Worm (Caenorhabditis elegans) whole organism, L3 larva: ENCODE measurements around the gene msp-56.
A peak's percentile ranks its signal among the peaks of the same experiment; 100 is the strongest.

ENCODE experiments used
- aly-2 ChIP-seq: fragments of 150-350 bp; optimal IDR thresholded peaks from 2 replicates; lab custom pipeline; 2014; ENCODE audit warnings: missing biosample characterization, missing genetic modification characterization
- ama-1 ChIP-seq: fragments of 150-350 bp; optimal IDR thresholded peaks from 2 replicates; lab custom pipeline; 2018
- ceh-16 ChIP-seq: sonication (generic microtip); optimal IDR thresholded peaks from 2 replicates; lab custom pipeline; 2017; ENCODE audit warnings: missing biosample characterization, missing genetic modification characterization
- ceh-28 ChIP-seq: fragments of 150-350 bp; optimal IDR thresholded peaks from 2 replicates; lab custom pipeline; 2014; ENCODE audit warnings: missing biosample characterization, missing genetic modification reagents, missing genetic modification characterization
- daf-12 ChIP-seq: fragments of 150-350 bp; optimal IDR thresholded peaks from 2 replicates; lab custom pipeline; 2014; ENCODE audit warnings: missing biosample characterization, missing genetic modification reagents, missing genetic modification characterization
- egl-27 ChIP-seq: sonication (generic microtip); optimal IDR thresholded peaks from 4 replicates; lab custom pipeline; 2017; ENCODE audit warnings: missing biosample characterization, missing genetic modification reagents, missing genetic modification characterization
- elt-1 ChIP-seq: fragments of 150-350 bp; optimal IDR thresholded peaks from 2 replicates; lab custom pipeline; 2014; ENCODE audit warnings: missing biosample characterization, missing genetic modification characterization
- elt-2 ChIP-seq: sonication (generic microtip); optimal IDR thresholded peaks from 2 replicates; lab custom pipeline; 2016; ENCODE audit warnings: missing genetic modification reagents, mild to moderate bottlenecking, missing genetic modification characterization, missing compliant biosample characterization
- elt-3 ChIP-seq, 3 experiments: fragments of 150-350 bp in 1 of 3; sonication (generic microtip) in 2 of 3; optimal IDR thresholded peaks; 2 replicates in 2 of 3; 4 replicates in 1 of 3; lab custom pipeline; 2014 to 2017; ENCODE audit warnings: missing biosample characterization in 3 of 3, missing genetic modification characterization in 3 of 3
- eor-1 ChIP-seq, 2 experiments: fragments of 150-350 bp; optimal IDR thresholded peaks; 2 replicates each; lab custom pipeline; 2014 to 2018; ENCODE audit warnings: missing biosample characterization in 2 of 2, missing genetic modification characterization in 2 of 2
- fkh-10 ChIP-seq: sonication (generic microtip); optimal IDR thresholded peaks from 2 replicates; lab custom pipeline; 2017; ENCODE audit warnings: missing biosample characterization, missing genetic modification reagents, missing genetic modification characterization
- fkh-2 ChIP-seq: fragments of 150-350 bp; optimal IDR thresholded peaks from 2 replicates; lab custom pipeline; 2014; ENCODE audit warnings: missing biosample characterization, missing genetic modification reagents, missing genetic modification characterization
- fos-1 ChIP-seq: fragments of 150-350 bp; optimal IDR thresholded peaks from 2 replicates; lab custom pipeline; 2014; ENCODE audit warnings: missing biosample characterization, missing genetic modification characterization
- hmg-11 ChIP-seq: sonication (generic microtip); optimal IDR thresholded peaks from 2 replicates; lab custom pipeline; 2016; ENCODE audit warnings: missing genetic modification characterization, missing compliant biosample characterization
- jun-1 ChIP-seq: fragments of 150-350 bp; optimal IDR thresholded peaks from 2 replicates; lab custom pipeline; 2014; ENCODE audit warnings: missing biosample characterization, missing genetic modification reagents, missing genetic modification characterization
- lin-15B ChIP-seq: fragments of 150-350 bp; optimal IDR thresholded peaks from 2 replicates; lab custom pipeline; 2014; ENCODE audit warnings: missing biosample characterization, missing genetic modification characterization
- lin-39 ChIP-seq: fragments of 150-350 bp; optimal IDR thresholded peaks from 2 replicates; lab custom pipeline; 2018; ENCODE audit warnings: missing biosample characterization, missing genetic modification reagents, missing genetic modification characterization
- mml-1 ChIP-seq: fragments of 150-350 bp; sonication (generic microtip); optimal IDR thresholded peaks from 3 replicates; lab custom pipeline; 2014; ENCODE audit warnings: missing biosample characterization, missing genetic modification characterization
- nfya-1 ChIP-seq: sonication (generic microtip); optimal IDR thresholded peaks from 2 replicates; lab custom pipeline; 2017; ENCODE audit warnings: missing genetic modification characterization, mild to moderate bottlenecking, missing compliant biosample characterization, antibody characterized with exemption, moderate library complexity; ENCODE audit not compliant: insufficient read depth
- nhr-12 ChIP-seq: fragments of 150-350 bp; optimal IDR thresholded peaks from 2 replicates; lab custom pipeline; 2014; ENCODE audit warnings: missing biosample characterization, missing genetic modification characterization
- nhr-23 ChIP-seq: fragments of 150-350 bp; optimal IDR thresholded peaks from 2 replicates; lab custom pipeline; 2014; ENCODE audit warnings: missing biosample characterization, missing genetic modification reagents, missing genetic modification characterization
- nhr-28 ChIP-seq: fragments of 150-350 bp; optimal IDR thresholded peaks from 2 replicates; lab custom pipeline; 2014; ENCODE audit warnings: missing biosample characterization, missing genetic modification characterization
- nhr-43 ChIP-seq: sonication (generic microtip); optimal IDR thresholded peaks from 2 replicates; lab custom pipeline; 2016; ENCODE audit warnings: mild to moderate bottlenecking, missing genetic modification characterization, missing compliant biosample characterization; ENCODE audit not compliant: poor library complexity, severe bottlenecking
- nhr-76 ChIP-seq: fragments of 150-350 bp; sonication (generic microtip); optimal IDR thresholded peaks from 5 replicates; lab custom pipeline; 2014; ENCODE audit warnings: missing biosample characterization, missing genetic modification characterization
- nhr-77 ChIP-seq: fragments of 150-350 bp; optimal IDR thresholded peaks from 2 replicates; lab custom pipeline; 2014; ENCODE audit warnings: missing biosample characterization, missing genetic modification characterization
- pha-4 ChIP-seq: fragments of 150-350 bp; optimal IDR thresholded peaks from 2 replicates; lab custom pipeline; 2014; ENCODE audit warnings: missing biosample characterization, missing genetic modification reagents, missing genetic modification characterization
- pqm-1 ChIP-seq: fragments of 150-350 bp; optimal IDR thresholded peaks from 2 replicates; lab custom pipeline; 2017; ENCODE audit warnings: missing biosample characterization, missing genetic modification characterization, inconsistent platforms
- sea-2 ChIP-seq: fragments of 150-350 bp; sonication (generic microtip); optimal IDR thresholded peaks from 4 replicates; lab custom pipeline; 2014; ENCODE audit warnings: missing biosample characterization, missing genetic modification reagents, missing genetic modification characterization
- snpc-4 ChIP-seq: fragments of 150-350 bp; optimal IDR thresholded peaks from 2 replicates; lab custom pipeline; 2014; ENCODE audit warnings: missing biosample characterization, missing genetic modification characterization
- tbx-2 ChIP-seq: sonication (generic microtip); optimal IDR thresholded peaks from 2 replicates; lab custom pipeline; 2016; ENCODE audit warnings: mild to moderate bottlenecking, missing genetic modification characterization, missing compliant biosample characterization
- unc-39 ChIP-seq: sonication (generic microtip); optimal IDR thresholded peaks from 4 replicates; lab custom pipeline; 2017; ENCODE audit warnings: missing biosample characterization, missing genetic modification characterization
- unc-62 ChIP-seq: fragments of 150-350 bp; sonication (generic microtip); optimal IDR thresholded peaks from 4 replicates; lab custom pipeline; 2014; ENCODE audit warnings: missing biosample characterization, missing genetic modification reagents, missing genetic modification characterization
- zag-1 ChIP-seq: fragments of 150-350 bp; optimal IDR thresholded peaks from 2 replicates; lab custom pipeline; 2014; ENCODE audit warnings: missing biosample characterization, missing genetic modification characterization

Gene msp-56

DNA sequence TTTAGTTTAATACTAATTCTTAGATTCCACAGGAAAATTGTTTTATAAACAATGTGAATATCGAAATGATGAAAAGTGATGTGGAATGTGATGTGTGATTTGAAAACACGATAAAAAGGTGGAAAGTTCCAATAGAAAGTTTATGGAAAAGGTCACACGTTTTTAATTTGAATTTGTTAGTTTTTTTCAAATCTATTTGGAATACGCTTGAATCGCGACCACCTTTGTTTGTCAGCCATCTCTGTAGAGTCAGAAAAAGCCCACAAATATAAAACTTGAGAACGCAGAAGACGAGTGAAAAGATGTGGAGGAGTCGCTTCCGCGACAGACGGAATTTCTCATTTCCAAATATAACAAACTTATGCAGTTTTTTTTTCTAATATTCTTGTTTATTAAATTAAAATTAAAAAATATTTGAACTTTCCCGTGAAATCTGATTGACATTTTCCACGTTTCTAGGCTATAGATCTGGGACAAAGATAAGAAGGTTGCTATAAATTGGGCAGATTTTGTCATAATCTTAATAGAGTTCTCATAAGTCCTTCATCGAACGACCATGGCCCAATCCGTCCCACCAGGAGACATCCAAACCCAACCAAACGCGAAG, at the start of gene msp-56, which contains the start of gene kin-24:
msp-56 (plus strand) TSS at position 557 of the 607 bp plus-strand sequence.
kin-24 (minus strand) TSS at position 101 of the 607 bp plus-strand sequence.
- TF ChIP-seq hmg-11 (tag; lab: Kevin White, UChicago) (no peak), jun-1 (no peak), pqm-1 (no peak), unc-62 (no peak), pha-4 (tag; lab: Kevin White, UChicago) (no peak), elt-1 (tag; lab: Kevin White, UChicago) (no peak), lin-15B (tag; lab: Kevin White, UChicago) (no peak), nhr-23 (tag; lab: Kevin White, UChicago) (no peak), nhr-28 (tag; lab: Kevin White, UChicago) (no peak), ceh-16 (tag; lab: Kevin White, UChicago) (no peak), sea-2 (no peak), nhr-77 (no peak), nfya-1 (tag; lab: Kevin White, UChicago) (no peak), fos-1 (tag; lab: Kevin White, UChicago) (no peak), unc-39 (tag; lab: Kevin White, UChicago) (no peak), zag-1 (no peak), ceh-28 (no peak), mml-1 (no peak), nhr-12 (tag; lab: Kevin White, UChicago) (no peak), ama-1 (no peak)

ce11 chrIV:9795250-9795649, 46.1 kb upstream of the msp-56 start:
- TF ChIP-seq fkh-2 (tag; lab: Kevin White, UChicago), result no peak
- TF ChIP-seq sea-2, result no peak
- TF ChIP-seq lin-39 (tag; lab: Kevin White, UChicago), result no peak
- no peak for TF ChIP-seq aly-2

ce11 chrIV:9796494-9796893, 44.8 kb upstream of the msp-56 start, which contains the start of gene pis-1:
pis-1 (minus strand) TSS chrIV:9796594.
- TF ChIP-seq nhr-23 (tag; lab: Kevin White, UChicago), result no peak
- no peak for TF ChIP-seq egl-27 (tag; lab: Kevin White, UChicago)
- TF ChIP-seq eor-1 (tag; optimal IDR thresholded peaks at IDR 0.05; lab: Kevin White, UChicago), result no peak
- no peak for TF ChIP-seq sea-2
- TF ChIP-seq lin-15B (tag; lab: Kevin White, UChicago), result no peak
- TF ChIP-seq, all 47 proteins: peak for 0

ce11 chrIV:9797304-9798003, 43.9 kb upstream of the msp-56 start, which contains the start of gene T13F2.2:
T13F2.2 (minus strand) TSS chrIV:9797354.
- no peak for TF ChIP-seq snpc-4 (tag; lab: Kevin White, UChicago)
- peak; percentile 69 for TF ChIP-seq elt-2 (tag; lab: Kevin White, UChicago)
- TF ChIP-seq nhr-43 (tag; lab: Kevin White, UChicago), result peak; percentile 2
- TF ChIP-seq pqm-1, result peak; percentile 59
- TF ChIP-seq elt-1 (tag; lab: Kevin White, UChicago), result no peak
- TF ChIP-seq lin-15B (tag; lab: Kevin White, UChicago), result peak; percentile 20

ce11 chrIV:9798307-9798706, 43.0 kb upstream of the msp-56 start:
- TF ChIP-seq lin-39 (tag; lab: Kevin White, UChicago), result no peak
- no peak for TF ChIP-seq daf-12 (tag; lab: Kevin White, UChicago)
- peak; percentile 23 for TF ChIP-seq elt-2 (tag; lab: Kevin White, UChicago)
- TF ChIP-seq nhr-77, result no peak

DNA sequence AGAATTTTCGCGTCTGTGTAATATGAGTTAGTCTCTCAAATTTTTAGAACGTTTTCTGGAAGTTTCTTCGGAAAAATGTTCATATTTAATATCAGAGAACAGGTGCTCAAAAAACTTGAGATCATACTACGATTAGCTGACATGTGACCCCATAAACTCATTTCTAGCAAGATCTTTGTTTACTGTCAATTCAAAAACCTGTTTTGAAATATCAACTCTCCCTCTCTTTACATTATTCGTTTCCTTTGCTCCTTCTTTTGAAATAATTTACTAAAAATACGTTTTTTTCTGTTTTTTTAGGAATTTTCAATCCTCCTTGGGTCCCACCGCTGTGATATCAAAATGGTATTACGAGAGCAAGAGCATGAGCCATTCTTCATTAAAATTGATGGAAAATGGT, 42.2 kb upstream of the msp-56 start, which contains the start of gene fat-4:
fat-4 (plus strand) TSS at position 301 of the 400 bp plus-strand sequence.
- TF ChIP-seq nfya-1 (tag; lab: Kevin White, UChicago) (no peak), fkh-10 (GFP tag; lab: Kevin White, UChicago) (no peak), egl-27 (tag; lab: Kevin White, UChicago) (no peak), elt-3 (tag; optimal IDR thresholded peaks at IDR 0.05; lab: Kevin White, UChicago) (no peak), pha-4 (tag; lab: Kevin White, UChicago) (no peak), tbx-2 (tag; lab: Kevin White, UChicago) (no peak), nhr-76 (tag; lab: Kevin White, UChicago) (no peak), fos-1 (tag; lab: Kevin White, UChicago) (no peak), pqm-1 (no peak), unc-39 (tag; lab: Kevin White, UChicago) (no peak), elt-1 (tag; lab: Kevin White, UChicago) (no peak), snpc-4 (tag; lab: Kevin White, UChicago) (no peak), nhr-43 (tag; lab: Kevin White, UChicago) (no peak)
